Worm (Caenorhabditis elegans) whole organism, L3 larva: ENCODE results near the gene pwp-1.

ENCODE experiments used
- aly-2 ChIP-seq: fragments of 150-350 bp; optimal IDR thresholded peaks from 2 replicates; lab custom pipeline; 2014; ENCODE audit warnings: missing biosample characterization, missing genetic modification characterization
- ama-1 ChIP-seq: fragments of 150-350 bp; optimal IDR thresholded peaks from 2 replicates; lab custom pipeline; 2018
- ceh-16 ChIP-seq: sonication (generic microtip); optimal IDR thresholded peaks from 2 replicates; lab custom pipeline; 2017; ENCODE audit warnings: missing biosample characterization, missing genetic modification characterization
- ceh-82 ChIP-seq: fragments of 150-350 bp; optimal IDR thresholded peaks from 2 replicates; lab custom pipeline; 2014; ENCODE audit warnings: missing biosample characterization, missing genetic modification characterization
- ceh-9 ChIP-seq: sonication (generic microtip); optimal IDR thresholded peaks from 2 replicates; lab custom pipeline; 2018; ENCODE audit warnings: missing biosample characterization, missing genetic modification characterization
- daf-12 ChIP-seq: fragments of 150-350 bp; optimal IDR thresholded peaks from 2 replicates; lab custom pipeline; 2014; ENCODE audit warnings: missing biosample characterization, missing genetic modification reagents, missing genetic modification characterization
- egl-27 ChIP-seq: sonication (generic microtip); optimal IDR thresholded peaks from 4 replicates; lab custom pipeline; 2017; ENCODE audit warnings: missing biosample characterization, missing genetic modification reagents, missing genetic modification characterization
- egl-5 ChIP-seq: fragments of 150-350 bp; optimal IDR thresholded peaks from 2 replicates; lab custom pipeline; 2017; ENCODE audit warnings: missing biosample characterization, missing genetic modification reagents, missing genetic modification characterization, inconsistent platforms
- elt-1 ChIP-seq: fragments of 150-350 bp; optimal IDR thresholded peaks from 2 replicates; lab custom pipeline; 2014; ENCODE audit warnings: missing biosample characterization, missing genetic modification characterization
- elt-2 ChIP-seq: sonication (generic microtip); optimal IDR thresholded peaks from 2 replicates; lab custom pipeline; 2016; ENCODE audit warnings: missing genetic modification reagents, mild to moderate bottlenecking, missing genetic modification characterization, missing compliant biosample characterization
- elt-3 ChIP-seq, 3 experiments: fragments of 150-350 bp in 1 of 3; sonication (generic microtip) in 2 of 3; optimal IDR thresholded peaks; 2 replicates in 2 of 3; 4 replicates in 1 of 3; lab custom pipeline; 2014 to 2017; ENCODE audit warnings: missing biosample characterization in 3 of 3, missing genetic modification characterization in 3 of 3
- fkh-10 ChIP-seq: sonication (generic microtip); optimal IDR thresholded peaks from 2 replicates; lab custom pipeline; 2017; ENCODE audit warnings: missing biosample characterization, missing genetic modification reagents, missing genetic modification characterization
- fkh-2 ChIP-seq: fragments of 150-350 bp; optimal IDR thresholded peaks from 2 replicates; lab custom pipeline; 2014; ENCODE audit warnings: missing biosample characterization, missing genetic modification reagents, missing genetic modification characterization
- fos-1 ChIP-seq: fragments of 150-350 bp; optimal IDR thresholded peaks from 2 replicates; lab custom pipeline; 2014; ENCODE audit warnings: missing biosample characterization, missing genetic modification characterization
- hmg-11 ChIP-seq: sonication (generic microtip); optimal IDR thresholded peaks from 2 replicates; lab custom pipeline; 2016; ENCODE audit warnings: missing genetic modification characterization, missing compliant biosample characterization
- jun-1 ChIP-seq: fragments of 150-350 bp; optimal IDR thresholded peaks from 2 replicates; lab custom pipeline; 2014; ENCODE audit warnings: missing biosample characterization, missing genetic modification reagents, missing genetic modification characterization
- lin-15B ChIP-seq: fragments of 150-350 bp; optimal IDR thresholded peaks from 2 replicates; lab custom pipeline; 2014; ENCODE audit warnings: missing biosample characterization, missing genetic modification characterization
- lin-39 ChIP-seq: fragments of 150-350 bp; optimal IDR thresholded peaks from 2 replicates; lab custom pipeline; 2018; ENCODE audit warnings: missing biosample characterization, missing genetic modification reagents, missing genetic modification characterization
- mdl-1 ChIP-seq: fragments of 150-350 bp; optimal IDR thresholded peaks from 2 replicates; lab custom pipeline; 2014; ENCODE audit warnings: missing biosample characterization, missing genetic modification characterization
- mml-1 ChIP-seq: fragments of 150-350 bp; sonication (generic microtip); optimal IDR thresholded peaks from 3 replicates; lab custom pipeline; 2014; ENCODE audit warnings: missing biosample characterization, missing genetic modification characterization
- nfya-1 ChIP-seq: sonication (generic microtip); optimal IDR thresholded peaks from 2 replicates; lab custom pipeline; 2017; ENCODE audit warnings: missing genetic modification characterization, mild to moderate bottlenecking, missing compliant biosample characterization, antibody characterized with exemption, moderate library complexity; ENCODE audit not compliant: insufficient read depth
- nhr-12 ChIP-seq: fragments of 150-350 bp; optimal IDR thresholded peaks from 2 replicates; lab custom pipeline; 2014; ENCODE audit warnings: missing biosample characterization, missing genetic modification characterization
- nhr-23 ChIP-seq: fragments of 150-350 bp; optimal IDR thresholded peaks from 2 replicates; lab custom pipeline; 2014; ENCODE audit warnings: missing biosample characterization, missing genetic modification reagents, missing genetic modification characterization
- nhr-237 ChIP-seq: fragments of 150-350 bp; optimal IDR thresholded peaks from 2 replicates; lab custom pipeline; 2014; ENCODE audit warnings: missing biosample characterization, missing genetic modification characterization
- nhr-25 ChIP-seq: sonication (generic microtip); optimal IDR thresholded peaks from 2 replicates; lab custom pipeline; 2017; ENCODE audit warnings: missing biosample characterization, missing genetic modification characterization
- nhr-28 ChIP-seq: fragments of 150-350 bp; optimal IDR thresholded peaks from 2 replicates; lab custom pipeline; 2014; ENCODE audit warnings: missing biosample characterization, missing genetic modification characterization
- nhr-67 ChIP-seq: fragments of 150-350 bp; optimal IDR thresholded peaks from 2 replicates; lab custom pipeline; 2014; ENCODE audit warnings: missing biosample characterization, missing genetic modification characterization
- nhr-77 ChIP-seq: fragments of 150-350 bp; optimal IDR thresholded peaks from 2 replicates; lab custom pipeline; 2014; ENCODE audit warnings: missing biosample characterization, missing genetic modification characterization
- pha-4 ChIP-seq: fragments of 150-350 bp; optimal IDR thresholded peaks from 2 replicates; lab custom pipeline; 2014; ENCODE audit warnings: missing biosample characterization, missing genetic modification reagents, missing genetic modification characterization
- pqm-1 ChIP-seq: fragments of 150-350 bp; optimal IDR thresholded peaks from 2 replicates; lab custom pipeline; 2017; ENCODE audit warnings: missing biosample characterization, missing genetic modification characterization, inconsistent platforms
- sea-2 ChIP-seq: fragments of 150-350 bp; sonication (generic microtip); optimal IDR thresholded peaks from 4 replicates; lab custom pipeline; 2014; ENCODE audit warnings: missing biosample characterization, missing genetic modification reagents, missing genetic modification characterization
- skn-1 ChIP-seq: fragments of 150-350 bp; optimal IDR thresholded peaks from 2 replicates; lab custom pipeline; 2014; ENCODE audit warnings: missing biosample characterization, missing genetic modification characterization
- tbx-2 ChIP-seq: sonication (generic microtip); optimal IDR thresholded peaks from 2 replicates; lab custom pipeline; 2016; ENCODE audit warnings: mild to moderate bottlenecking, missing genetic modification characterization, missing compliant biosample characterization
- unc-62 ChIP-seq: fragments of 150-350 bp; sonication (generic microtip); optimal IDR thresholded peaks from 4 replicates; lab custom pipeline; 2014; ENCODE audit warnings: missing biosample characterization, missing genetic modification reagents, missing genetic modification characterization
- zag-1 ChIP-seq: fragments of 150-350 bp; optimal IDR thresholded peaks from 2 replicates; lab custom pipeline; 2014; ENCODE audit warnings: missing biosample characterization, missing genetic modification characterization
- ztf-4 ChIP-seq: fragments of 150-350 bp; optimal IDR thresholded peaks from 2 replicates; lab custom pipeline; 2014; ENCODE audit warnings: missing biosample characterization, missing genetic modification characterization

Gene pwp-1

DNA sequence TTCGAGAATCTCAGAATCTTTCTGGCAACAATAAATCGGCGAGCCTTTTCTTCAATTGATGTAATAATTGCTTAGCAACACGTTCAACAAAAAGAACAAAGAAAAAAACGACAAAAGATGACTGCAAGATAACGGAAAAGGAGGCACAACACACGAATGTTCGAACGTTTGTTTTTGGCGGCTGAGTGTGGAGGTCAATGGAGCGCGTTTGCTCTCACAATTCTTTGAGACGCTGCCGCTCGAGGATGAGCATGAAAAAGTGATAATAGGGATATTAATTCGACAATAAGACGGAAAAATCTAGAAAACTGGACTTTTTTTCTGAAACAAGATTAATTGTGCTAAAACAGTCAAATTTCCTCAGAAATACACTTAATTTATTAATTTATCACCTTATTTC lies 30.5 kb downstream of the pwp-1 start:
- peak; percentile 49 for TF ChIP-seq nfya-1 (tag; lab: Kevin White, UChicago)
- TF ChIP-seq elt-2 (tag; lab: Kevin White, UChicago): peak; percentile 34
- TF ChIP-seq pqm-1: peak; percentile 7
- TF ChIP-seq nhr-23 (tag; lab: Kevin White, UChicago): no peak
- TF ChIP-seq ceh-82 (tag; lab: Kevin White, UChicago): no peak
- TF ChIP-seq lin-15B (tag; lab: Kevin White, UChicago): peak; percentile 51
- no peak for TF ChIP-seq aly-2
- TF ChIP-seq ama-1 (lab: Kevin White, UChicago): no peak

DNA sequence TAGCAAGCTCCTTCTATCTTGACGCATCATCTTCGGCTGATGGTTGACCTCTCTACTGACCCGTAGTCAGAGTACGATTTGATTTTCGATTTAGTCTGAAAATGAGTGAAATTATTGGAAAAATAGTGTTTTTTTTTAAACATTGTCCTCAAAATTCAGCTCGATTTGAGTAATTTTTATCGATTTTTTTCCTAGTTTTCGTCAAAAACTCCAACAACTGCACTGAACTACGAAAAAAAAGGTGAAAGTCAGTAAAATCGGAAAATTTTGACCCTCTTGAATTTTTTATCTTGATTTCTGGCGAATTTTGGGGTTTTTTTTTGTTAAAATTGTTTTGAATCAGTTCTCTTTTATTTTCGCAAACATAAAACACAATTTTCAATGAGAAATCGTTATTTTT lies 32.3 kb downstream of the pwp-1 start, which contains the start of gene ced-3:
TSS of gene ced-3 (minus strand) at position 101 of the 400 bp plus-strand sequence.
- TF ChIP-seq nhr-237 (no peak), lin-39 (tag; lab: Kevin White, UChicago) (no peak), tbx-2 (tag; lab: Kevin White, UChicago) (no peak), nhr-25 (tag; lab: Kevin White, UChicago) (no peak), elt-1 (no peak), fkh-2 (tag; lab: Kevin White, UChicago) (no peak), skn-1 (tag; lab: Kevin White, UChicago) (no peak), pqm-1 (no peak), daf-12 (tag; lab: Kevin White, UChicago) (no peak), fos-1 (tag; lab: Kevin White, UChicago) (no peak), ceh-82 (tag; lab: Kevin White, UChicago) (no peak), ztf-4 (tag; lab: Kevin White, UChicago) (no peak), ceh-16 (tag; lab: Kevin White, UChicago) (no peak), mml-1 (no peak), unc-62 (GFP tag; lab: Kevin White, UChicago) (no peak), ceh-9 (no peak), lin-15B (tag; lab: Kevin White, UChicago) (no peak), nhr-28 (no peak)

DNA sequence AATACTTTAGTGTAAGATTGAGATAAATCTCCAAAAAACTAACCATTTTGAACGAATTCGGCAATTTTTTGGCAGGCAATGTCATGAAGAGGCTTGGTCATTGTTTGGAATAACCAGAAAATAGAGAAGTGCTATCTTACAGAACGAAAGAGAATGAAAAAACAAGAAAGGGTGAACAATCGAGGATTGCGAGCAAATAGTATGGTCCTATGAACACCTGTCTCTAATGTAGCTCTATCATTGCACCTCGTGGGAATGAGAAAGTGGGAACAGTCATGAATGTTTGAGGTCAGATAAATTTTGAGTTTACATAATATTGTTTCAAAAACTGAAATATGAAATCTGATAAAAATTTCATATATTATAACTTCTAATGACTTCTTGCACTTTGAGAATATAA lies 39.1 kb downstream of the pwp-1 start, which contains the start of gene C48D1.1:
TSS of gene C48D1.1 (minus strand) at position 101 of the 400 bp plus-strand sequence.
- TF ChIP-seq nhr-77 (tag; lab: Kevin White, UChicago): no peak
- no peak for TF ChIP-seq elt-1
- TF ChIP-seq nhr-25 (tag; lab: Kevin White, UChicago): no peak
- TF ChIP-seq lin-15B (tag; lab: Kevin White, UChicago): no peak
- TF ChIP-seq pha-4 (tag; lab: Kevin White, UChicago): no peak
- no peak for TF ChIP-seq nhr-12 (tag; lab: Kevin White, UChicago)

DNA sequence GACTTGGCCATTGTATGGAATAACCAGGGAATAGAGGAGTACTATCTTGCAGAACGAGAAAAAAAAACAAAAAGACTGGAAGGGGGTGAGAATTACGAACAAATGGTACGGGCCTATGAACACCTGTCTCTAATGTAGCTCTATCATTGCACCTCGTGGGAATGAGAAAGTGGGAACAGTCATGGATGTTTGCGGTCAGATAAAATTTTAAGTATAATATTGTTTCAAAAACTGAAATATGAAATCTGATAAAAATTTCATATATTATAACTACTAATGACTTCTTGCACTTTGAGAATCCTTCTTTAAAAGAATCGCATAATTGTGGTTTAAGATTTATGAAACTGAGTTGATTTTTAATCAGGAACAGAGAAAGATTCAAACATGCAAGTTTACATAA lies 43.1 kb downstream of the pwp-1 start, which contains the start of gene F58D2.5:
TSS of gene F58D2.5 (minus strand) at position 101 of the 400 bp plus-strand sequence.
- TF ChIP-seq pha-4 (tag; lab: Kevin White, UChicago): no peak
- TF ChIP-seq tbx-2 (tag; lab: Kevin White, UChicago): no peak
- no peak for TF ChIP-seq nhr-28
- TF ChIP-seq zag-1: no peak
- TF ChIP-seq nhr-67: no peak
- no peak for TF ChIP-seq elt-3 (tag; optimal IDR thresholded peaks at IDR 0.05; lab: Kevin White, UChicago)
- no peak for TF ChIP-seq sea-2 (GFP tag; lab: Kevin White, UChicago)
- TF ChIP-seq ceh-9: no peak
- TF ChIP-seq unc-62 (GFP tag; lab: Kevin White, UChicago): no peak
- no peak for TF ChIP-seq egl-5
- no peak for TF ChIP-seq jun-1 (tag; lab: Kevin White, UChicago)

DNA sequence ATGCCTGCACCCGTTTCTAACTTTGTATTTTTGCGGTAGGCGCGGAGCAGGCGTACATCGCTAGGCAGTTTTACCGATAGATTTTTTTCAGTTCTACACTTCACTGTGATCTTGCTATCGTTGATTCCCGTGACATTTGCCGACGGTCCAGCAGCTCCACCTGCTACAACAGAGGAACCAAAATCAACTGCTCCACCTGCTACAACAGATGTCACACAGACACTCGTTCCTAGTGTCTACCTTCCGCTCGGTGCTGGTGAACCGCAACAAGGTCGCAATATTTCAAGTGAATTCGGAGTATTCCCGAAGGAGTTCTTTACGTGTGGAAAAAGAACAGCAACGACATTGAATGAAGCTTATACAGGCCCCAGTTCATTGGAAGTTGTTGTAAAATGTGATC lies 46.3 kb downstream of the pwp-1 start:
- TF ChIP-seq mdl-1 (tag; lab: Kevin White, UChicago): no peak
- TF ChIP-seq nfya-1 (tag; lab: Kevin White, UChicago): no peak
- TF ChIP-seq egl-27 (tag; lab: Kevin White, UChicago): no peak
- no peak for TF ChIP-seq hmg-11
- no peak for TF ChIP-seq fkh-10 (GFP tag; lab: Kevin White, UChicago)
- no peak for TF ChIP-seq ceh-16 (tag; lab: Kevin White, UChicago)
- no peak for TF ChIP-seq elt-1
- TF ChIP-seq tbx-2 (tag; lab: Kevin White, UChicago): no peak
- no peak for TF ChIP-seq elt-3 (tag; optimal IDR thresholded peaks at IDR 0.05; lab: Kevin White, UChicago)
- no peak for TF ChIP-seq ama-1 (lab: Kevin White, UChicago)
- TF ChIP-seq ztf-4 (tag; lab: Kevin White, UChicago): no peak
- no peak for TF ChIP-seq ceh-9
- no peak for TF ChIP-seq lin-39 (tag; lab: Kevin White, UChicago)
- no peak for TF ChIP-seq pha-4 (tag; lab: Kevin White, UChicago)
- no peak for TF ChIP-seq unc-62 (GFP tag; lab: Kevin White, UChicago)
